Worm (Caenorhabditis elegans): ENCODE measurements around the gene B0403.3.

B0403.3 gene

DNA sequence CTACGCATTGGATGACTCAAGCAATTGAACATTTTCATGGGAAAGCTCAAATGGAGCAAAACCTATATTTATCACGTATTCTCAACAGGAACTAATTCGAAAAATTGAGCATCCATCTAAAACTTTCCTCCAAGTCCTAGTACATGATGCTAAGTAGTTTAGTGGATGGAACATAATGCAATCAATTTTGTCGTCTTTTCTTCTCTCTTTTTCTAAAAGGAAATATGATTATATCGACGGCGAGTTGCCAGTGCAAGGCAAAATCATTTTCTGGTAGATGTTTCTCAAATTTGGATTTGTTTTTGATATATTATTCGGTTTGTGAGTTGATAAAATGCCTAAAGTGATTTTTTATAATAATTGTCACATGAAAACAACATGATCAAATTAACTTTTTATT, 22.4 kb downstream of the B0403.3 start:
- TF ChIP-seq nhr-85 (tag) (no peak), ets-5 (GFP tag; IDR thresholded peaks at IDR 0.05) (no peak), unc-30 (tag; optimal IDR thresholded peaks at IDR 0.05) (no peak), dsc-1 (tag; optimal IDR thresholded peaks at IDR 0.05) (no peak), xbp-1 (tag; optimal IDR thresholded peaks at IDR 0.05) (peak; percentile 13), unc-130 (tag; optimal IDR thresholded peaks at IDR 0.05) (no peak), C16A3.4 (tag; optimal IDR thresholded peaks at IDR 0.05) (no peak), ama-1 (optimal IDR thresholded peaks at IDR 0.05) (no peak), C34B4.2 (tag; optimal IDR thresholded peaks at IDR 0.05) (no peak), F16B12.6 (tag; optimal IDR thresholded peaks at IDR 0.05) (no peak), fkh-10 (GFP tag; optimal IDR thresholded peaks at IDR 0.05) (no peak), lsy-2 (tag; optimal IDR thresholded peaks at IDR 0.05) (no peak), snu-23 (GFP tag; optimal IDR thresholded peaks at IDR 0.05) (no peak), hlh-4 (tag; optimal IDR thresholded peaks at IDR 0.05) (no peak), fkh-8 (tag; optimal IDR thresholded peaks at IDR 0.05) (no peak), swsn-7 (tag; optimal IDR thresholded peaks at IDR 0.05) (peak; percentile 0), skn-1 (tag; optimal IDR thresholded peaks at IDR 0.05) (no peak), nhr-237 (tag; optimal IDR thresholded peaks at IDR 0.05) (no peak), aha-1 (tag; optimal IDR thresholded peaks at IDR 0.05) (no peak), dpl-1 (GFP tag; optimal IDR thresholded peaks at IDR 0.05) (no peak), lin-14 (GFP tag; optimal IDR thresholded peaks at IDR 0.05) (peak; percentile 80), tbx-2 (tag; optimal IDR thresholded peaks at IDR 0.05) (peak; percentile 63), lin-13 (GFP tag; optimal IDR thresholded peaks at IDR 0.05) (no peak), grh-1 (GFP tag; IDR thresholded peaks at IDR 0.05) (no peak), isw-1 (GFP tag; IDR thresholded peaks at IDR 0.05) (no peak), ceh-82 (tag; optimal IDR thresholded peaks at IDR 0.05) (no peak), lin-35 (GFP tag; optimal IDR thresholded peaks at IDR 0.05) (no peak), nhr-77 (tag; optimal IDR thresholded peaks at IDR 0.05) (no peak), ztf-4 (tag; optimal IDR thresholded peaks at IDR 0.05) (no peak), rnt-1 (tag; optimal IDR thresholded peaks at IDR 0.05) (no peak), nhr-90 (tag; optimal IDR thresholded peaks at IDR 0.05; ENCODE audit: poor library complexity) (no peak), unc-86 (tag; optimal IDR thresholded peaks at IDR 0.05) (no peak), zag-1 (tag; optimal IDR thresholded peaks at IDR 0.05) (no peak), zip-4 (GFP tag; optimal IDR thresholded peaks at IDR 0.05) (no peak), efl-3 (GFP tag; optimal IDR thresholded peaks at IDR 0.05) (no peak), hlh-17 (GFP tag; optimal IDR thresholded peaks at IDR 0.05; ENCODE audit: borderline replicate concordance) (no peak), ces-1 (GFP tag; optimal IDR thresholded peaks at IDR 0.05) (peak; percentile 94), nhr-47 (tag; optimal IDR thresholded peaks at IDR 0.05) (peak; percentile 27), blmp-1 (tag; optimal IDR thresholded peaks at IDR 0.05) (no peak), nhr-12 (tag; optimal IDR thresholded peaks at IDR 0.05) (no peak), sptf-1 (tag; optimal IDR thresholded peaks at IDR 0.05) (no peak), lir-3 (tag; optimal IDR thresholded peaks at IDR 0.05; ENCODE audit: poor library complexity) (no peak), irx-1 (tag; optimal IDR thresholded peaks at IDR 0.05) (no peak), nhr-71 (tag; optimal IDR thresholded peaks at IDR 0.05) (peak; percentile 21)

- TF ChIP-seq nhr-28 (tag; optimal IDR thresholded peaks at IDR 0.05): no peak
- TF ChIP-seq fkh-10 (GFP tag; optimal IDR thresholded peaks at IDR 0.05): peak; percentile 62
- no peak for TF ChIP-seq vab-15 (tag; optimal IDR thresholded peaks at IDR 0.05)
- TF ChIP-seq nhr-20 (tag; optimal IDR thresholded peaks at IDR 0.05): no peak
- TF ChIP-seq C34B4.2 (tag; optimal IDR thresholded peaks at IDR 0.05): no peak
- no peak for TF ChIP-seq ama-1 (optimal IDR thresholded peaks at IDR 0.05)
- TF ChIP-seq tlp-1 (tag; optimal IDR thresholded peaks at IDR 0.05): no peak
- TF ChIP-seq nhr-71 (tag; optimal IDR thresholded peaks at IDR 0.05): no peak
- TF ChIP-seq lin-14 (GFP tag; optimal IDR thresholded peaks at IDR 0.05): peak; percentile 50
- TF ChIP-seq lsy-2 (tag; optimal IDR thresholded peaks at IDR 0.05): no peak
- TF ChIP-seq nhr-47 (tag; optimal IDR thresholded peaks at IDR 0.05): no peak
- no peak for TF ChIP-seq sox-4 (tag; optimal IDR thresholded peaks at IDR 0.05)
- TF ChIP-seq nhr-11 (tag; optimal IDR thresholded peaks at IDR 0.05): no peak
- no peak for TF ChIP-seq fkh-8 (tag; optimal IDR thresholded peaks at IDR 0.05)
- no peak for TF ChIP-seq zag-1 (tag; optimal IDR thresholded peaks at IDR 0.05)
- no peak for TF ChIP-seq elt-3 (tag; optimal IDR thresholded peaks at IDR 0.05)
- no peak for TF ChIP-seq nhr-237 (tag; optimal IDR thresholded peaks at IDR 0.05)
Observed at ce11 chrX:7037998-7038397, 25.1 kb downstream of the B0403.3 start.

Data from whole organism, L1 larva.